Fruit fly (Drosophila melanogaster) whole organism, prepupa: ENCODE measurements around the gene Apt1.

ENCODE experiments used
- CG11294 ChIP-seq: fragments of 200-800 bp; sonication (Bioruptor generic); IDR thresholded peaks from 2 replicates; pipeline ENCODE4 v1.3.6; 2022; ENCODE audit warnings: missing biosample characterization, missing genetic modification characterization
- CG3032 ChIP-seq: fragments of 200-800 bp; optimal IDR thresholded peaks from 2 replicates; lab custom pipeline; 2019; ENCODE audit warnings: missing biosample characterization, mild to moderate bottlenecking, missing genetic modification characterization, moderate library complexity
- CG34406 ChIP-seq: fragments of 200-800 bp; sonication (Bioruptor generic); optimal IDR thresholded peaks from 3 replicates; lab custom pipeline; 2016; ENCODE audit warnings: missing biosample characterization, missing genetic modification characterization
- CG3919 ChIP-seq: fragments of 200-800 bp; sonication (Bioruptor generic); optimal IDR thresholded peaks from 3 replicates; lab custom pipeline; 2016; ENCODE audit warnings: missing biosample characterization, missing genetic modification characterization
- CG6163 ChIP-seq: fragments of 200-800 bp; sonication (Bioruptor generic); IDR thresholded peaks from 3 replicates; pipeline ENCODE4 v1.3.6; 2022; ENCODE audit warnings: missing biosample characterization, missing genetic modification characterization
- CG6808 ChIP-seq: fragments of 200-800 bp; sonication (Bioruptor generic); optimal IDR thresholded peaks from 3 replicates; lab custom pipeline; 2017; ENCODE audit warnings: missing biosample characterization, missing genetic modification characterization, mild to moderate bottlenecking, moderate library complexity, missing genetic modification reagents
- CG6854 ChIP-seq: fragments of 200-800 bp; sonication (Bioruptor generic); optimal IDR thresholded peaks from 2 replicates; lab custom pipeline; 2017; ENCODE audit warnings: missing biosample characterization, mild to moderate bottlenecking, missing genetic modification characterization
- Eip78C ChIP-seq: fragments of 200-800 bp; sonication (Bioruptor generic); peaks from one replicate; lab custom pipeline; 2016; ENCODE audit warnings: missing biosample characterization, missing genetic modification characterization
- Ets96B ChIP-seq: fragments of 200-800 bp; optimal IDR thresholded peaks from 2 replicates; lab custom pipeline; 2019; ENCODE audit warnings: missing biosample characterization, mild to moderate bottlenecking, missing genetic modification characterization, moderate library complexity
- Gug ChIP-seq: fragments of 200-800 bp; sonication (Bioruptor generic); IDR thresholded peaks from 2 replicates; pipeline ENCODE4 v1.3.6; 2022; ENCODE audit warnings: missing biosample characterization, missing genetic modification characterization
- Hr39 ChIP-seq: fragments of 200-800 bp; sonication (Bioruptor generic); optimal IDR thresholded peaks from 2 replicates; lab custom pipeline; 2016; ENCODE audit warnings: missing biosample characterization, missing genetic modification characterization
- Hr4 ChIP-seq: fragments of 200-800 bp; sonication (Bioruptor generic); optimal IDR thresholded peaks from 3 replicates; lab custom pipeline; 2016; ENCODE audit warnings: missing biosample characterization, missing genetic modification characterization
- Met ChIP-seq: fragments of 200-800 bp; sonication (Bioruptor generic); optimal IDR thresholded peaks from 3 replicates; lab custom pipeline; 2016; ENCODE audit warnings: missing biosample characterization, missing genetic modification characterization
- OdsH ChIP-seq: fragments of 200-800 bp; sonication (Bioruptor generic); optimal IDR thresholded peaks from 3 replicates; lab custom pipeline; 2016; ENCODE audit warnings: missing biosample characterization, missing genetic modification characterization
- Smox ChIP-seq: fragments of 200-800 bp; sonication (Bioruptor generic); optimal IDR thresholded peaks from 3 replicates; lab custom pipeline; 2016; ENCODE audit warnings: missing biosample characterization, missing genetic modification characterization
- Sox14 ChIP-seq: fragments of 200-800 bp; sonication (Bioruptor generic); optimal IDR thresholded peaks from 3 replicates; lab custom pipeline; 2016; ENCODE audit warnings: missing biosample characterization, missing genetic modification characterization
- Sox15 ChIP-seq: fragments of 200-800 bp; sonication (Bioruptor generic); optimal IDR thresholded peaks from 3 replicates; lab custom pipeline; 2016; ENCODE audit warnings: missing biosample characterization, missing genetic modification characterization
- achi ChIP-seq: fragments of 200-800 bp; sonication (Bioruptor generic); optimal IDR thresholded peaks from 3 replicates; lab custom pipeline; 2016; ENCODE audit warnings: missing biosample characterization, missing genetic modification characterization
- acj6 ChIP-seq: fragments of 200-800 bp; sonication (Bioruptor generic); optimal IDR thresholded peaks from 3 replicates; lab custom pipeline; 2016; ENCODE audit warnings: missing biosample characterization, missing genetic modification characterization
- cyc ChIP-seq: fragments of 200-800 bp; sonication (Bioruptor generic); optimal IDR thresholded peaks from 3 replicates; lab custom pipeline; 2016; ENCODE audit warnings: missing biosample characterization, missing genetic modification characterization
- dac ChIP-seq: fragments of 200-800 bp; sonication (Bioruptor generic); optimal IDR thresholded peaks from 2 replicates; lab custom pipeline; 2017; ENCODE audit warnings: missing biosample characterization, mild to moderate bottlenecking, missing genetic modification characterization
- dsx ChIP-seq: fragments of 200-800 bp; optimal IDR thresholded peaks from 3 replicates; lab custom pipeline; 2019; ENCODE audit warnings: missing biosample characterization, mild to moderate bottlenecking, missing genetic modification characterization, moderate library complexity; ENCODE audit not compliant: poor library complexity, severe bottlenecking
- eg ChIP-seq: fragments of 200-800 bp; sonication (Bioruptor generic); IDR thresholded peaks from 3 replicates; pipeline ENCODE4 v1.3.6; 2022; ENCODE audit warnings: missing biosample characterization, missing genetic modification characterization
- esn ChIP-seq: fragments of 200-800 bp; sonication (Bioruptor generic); optimal IDR thresholded peaks from 2 replicates; lab custom pipeline; 2016; ENCODE audit warnings: missing biosample characterization, mild to moderate bottlenecking, missing genetic modification characterization, moderate library complexity
- fd59A ChIP-seq: fragments of 200-800 bp; sonication (Bioruptor generic); optimal IDR thresholded peaks from 2 replicates; lab custom pipeline; 2017; ENCODE audit warnings: missing biosample characterization, mild to moderate bottlenecking, missing genetic modification characterization, missing genetic modification reagents
- fkh ChIP-seq: fragments of 200-800 bp; sonication (Bioruptor generic); optimal IDR thresholded peaks from 3 replicates; lab custom pipeline; 2017; ENCODE audit warnings: missing biosample characterization, mild to moderate bottlenecking, missing genetic modification characterization, moderate library complexity
- lz ChIP-seq: fragments of 200-800 bp; sonication (Bioruptor generic); optimal IDR thresholded peaks from 3 replicates; lab custom pipeline; 2016; ENCODE audit warnings: missing biosample characterization, missing genetic modification characterization
- pdm3 ChIP-seq: fragments of 200-800 bp; sonication (Bioruptor generic); optimal IDR thresholded peaks from 3 replicates; lab custom pipeline; 2016; ENCODE audit warnings: missing biosample characterization, missing genetic modification characterization
- ss ChIP-seq, 2 experiments: fragments of 200-800 bp; sonication (Bioruptor generic); optimal IDR thresholded peaks; 2 replicates in 1 of 2; 3 replicates in 1 of 2; lab custom pipeline; 2017 to 2018; ENCODE audit warnings: mild to moderate bottlenecking in 2 of 2, missing biosample characterization in 2 of 2, missing genetic modification characterization in 2 of 2, moderate library complexity in 1 of 2
- svp ChIP-seq: fragments of 200-800 bp; sonication (Bioruptor generic); peaks from one replicate; lab custom pipeline; 2016; ENCODE audit warnings: missing biosample characterization, missing genetic modification characterization
- vri ChIP-seq: fragments of 200-800 bp; sonication (Bioruptor generic); optimal IDR thresholded peaks from 3 replicates; lab custom pipeline; 2016; ENCODE audit warnings: missing biosample characterization, mild to moderate bottlenecking, missing genetic modification characterization

The Apt1 gene

DNA sequence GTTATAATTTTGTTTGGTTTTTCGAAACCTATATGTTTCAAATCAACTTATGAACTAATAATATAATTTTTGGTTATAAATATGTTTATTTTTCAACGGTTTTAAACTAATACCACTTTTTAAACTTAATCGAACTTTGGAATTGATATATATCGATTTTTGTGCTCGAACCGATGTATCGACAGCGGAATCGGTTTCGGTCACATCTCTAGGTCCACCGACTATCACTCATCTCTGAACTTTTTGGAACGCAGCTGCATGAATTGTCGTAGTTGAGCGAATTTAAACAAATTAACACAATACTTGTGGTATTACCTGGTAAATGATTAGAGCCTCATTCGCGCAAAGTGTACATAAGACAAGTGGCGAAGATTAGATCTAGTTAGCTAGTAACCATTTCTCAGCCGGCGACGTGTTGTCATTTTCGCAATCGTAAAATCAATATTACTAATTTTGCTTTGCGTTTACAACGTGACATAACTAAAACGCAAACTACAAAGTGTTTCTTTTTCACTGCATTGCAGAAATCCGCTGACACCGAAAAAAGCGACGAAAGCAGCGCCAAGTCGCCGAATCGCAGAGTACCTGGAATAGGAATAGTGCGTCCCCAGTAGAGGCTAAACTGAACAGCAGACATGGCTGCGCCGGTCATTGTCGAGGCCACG lies at the start of gene Apt1:
Apt1 (plus strand) TSS at position 219 of the 665 bp plus-strand sequence.
- TF ChIP-seq Smox (GFP tag; lab: Kevin White, UChicago) (no peak), pdm3 (GFP tag; lab: Kevin White, UChicago) (no peak), Eip78C (GFP tag; lab: Kevin White, UChicago) (peak; percentile 39), CG11294 (no peak), OdsH (GFP tag; lab: Kevin White, UChicago) (peak; percentile 4), CG34406 (GFP tag; lab: Kevin White, UChicago) (no peak), Hr4 (GFP tag; lab: Kevin White, UChicago) (peak; percentile 4), eg (GFP tag; lab: Robert Waterston, UW) (no peak), svp (peak; percentile 68), ss (GFP tag; optimal IDR thresholded peaks at IDR 0.05; lab: Kevin White, UChicago) (peak; percentile 27 to 41), fkh (peak; percentile 48), CG3032 (tag; lab: Kevin White, UChicago) (peak; percentile 6), esn (GFP tag; lab: Kevin White, UChicago) (peak; percentile 44), dsx (peak; percentile 11), acj6 (GFP tag; lab: Kevin White, UChicago) (no peak), cyc (GFP tag; lab: Kevin White, UChicago) (no peak), CG3919 (GFP tag; lab: Kevin White, UChicago) (no peak), lz (GFP tag; lab: Kevin White, UChicago) (peak; percentile 11)

dm6 chr3L:11578211-11578673 lies 49.6 kb upstream of the Apt1 start, which contains the start of gene CG33270:
Gene CG33270, minus strand, starts transcription at chr3L:11578623.
- TF ChIP-seq CG6163 (GFP tag; lab: Robert Waterston, UW) (no peak), fd59A (no peak), Hr39 (GFP tag; lab: Kevin White, UChicago) (no peak)

DNA sequence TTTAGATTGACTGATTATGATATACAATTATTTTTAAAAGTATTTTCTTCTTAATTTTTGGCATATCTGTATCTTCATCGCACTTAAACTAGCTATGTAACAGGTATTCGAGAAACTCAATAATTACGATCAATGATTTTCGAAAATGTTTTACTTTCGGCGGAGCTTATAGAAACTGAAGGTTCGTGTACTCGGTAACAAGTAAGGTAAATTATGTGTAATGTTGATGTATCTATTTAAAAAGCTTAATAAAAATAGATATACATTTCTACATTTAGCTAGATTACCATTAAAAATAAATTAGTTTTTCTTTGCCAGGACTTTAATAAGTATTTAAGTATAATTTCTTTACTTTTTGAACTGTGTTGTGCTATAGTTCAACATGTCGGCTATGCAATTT lies 49.0 kb upstream of the Apt1 start:
- no peak for TF ChIP-seq ss (GFP tag; optimal IDR thresholded peaks at IDR 0.05; lab: Kevin White, UChicago)
- TF ChIP-seq vri, result no peak

DNA sequence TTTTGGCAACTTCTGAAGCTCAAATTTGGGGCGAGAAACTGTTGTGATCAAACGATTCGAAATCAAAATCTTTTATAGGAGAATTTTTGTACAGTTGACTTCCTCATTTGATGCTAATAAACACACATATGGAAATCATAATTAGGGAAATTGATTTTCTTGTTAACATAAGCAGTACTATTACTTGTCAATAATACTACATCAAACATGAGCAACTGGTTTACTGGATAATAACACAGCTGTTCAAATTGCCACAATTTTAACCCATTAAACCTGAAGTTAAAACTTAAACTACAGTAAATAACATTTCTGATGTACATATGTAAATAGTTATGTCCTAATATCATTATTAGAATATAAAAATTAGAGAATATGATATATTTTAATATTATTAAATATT lies 47.9 kb upstream of the Apt1 start, which contains the start of gene CG43390:
CG43390 (minus strand) TSS at position 32 of the 400 bp plus-strand sequence.
- no peak for TF ChIP-seq Met (GFP tag; lab: Kevin White, UChicago)
- no peak for TF ChIP-seq acj6 (GFP tag; lab: Kevin White, UChicago)
- TF ChIP-seq CG11294, result no peak
- TF ChIP-seq dac (GFP tag; lab: Kevin White, UChicago), result no peak
- peak; percentile 46 for TF ChIP-seq fkh

- TF ChIP-seq Eip78C (GFP tag; lab: Kevin White, UChicago), result no peak
- no peak for TF ChIP-seq Sox15 (GFP tag; lab: Kevin White, UChicago)
- TF ChIP-seq Hr39 (GFP tag; lab: Kevin White, UChicago), result no peak
- no peak for TF ChIP-seq fkh
- TF ChIP-seq cyc (GFP tag; lab: Kevin White, UChicago), result no peak
- TF ChIP-seq CG3032 (tag; lab: Kevin White, UChicago), result no peak
- TF ChIP-seq CG6808 (GFP tag; lab: Kevin White, UChicago), result no peak
- no peak for TF ChIP-seq dac (GFP tag; lab: Kevin White, UChicago)
- no peak for TF ChIP-seq Gug (GFP tag; lab: Robert Waterston, UW)
- no peak for TF ChIP-seq achi
These were observed 46.9 kb upstream of the Apt1 start, which contains the start of gene CG43391 for dm6 chr3L:11580919-11581318. Gene CG43391, minus strand, starts transcription at chr3L:11581019.

dm6 chr3L:11582097-11582496 lies 45.7 kb upstream of the Apt1 start, which contains the start of gene CG33269:
Gene CG33269, minus strand, starts transcription at chr3L:11582197.
- TF ChIP-seq CG6808 (GFP tag; lab: Kevin White, UChicago) (no peak), Sox14 (GFP tag; lab: Kevin White, UChicago) (no peak), dac (GFP tag; lab: Kevin White, UChicago) (no peak), Ets96B (tag; lab: Kevin White, UChicago) (no peak), Smox (GFP tag; lab: Kevin White, UChicago) (no peak), CG6854 (GFP tag; lab: Kevin White, UChicago) (no peak)
- TF ChIP-seq, all 60 proteins: peak for 0
